Fruit fly (Drosophila melanogaster): ENCODE measurements around the gene Papst2.

The Papst2 gene

DNA sequence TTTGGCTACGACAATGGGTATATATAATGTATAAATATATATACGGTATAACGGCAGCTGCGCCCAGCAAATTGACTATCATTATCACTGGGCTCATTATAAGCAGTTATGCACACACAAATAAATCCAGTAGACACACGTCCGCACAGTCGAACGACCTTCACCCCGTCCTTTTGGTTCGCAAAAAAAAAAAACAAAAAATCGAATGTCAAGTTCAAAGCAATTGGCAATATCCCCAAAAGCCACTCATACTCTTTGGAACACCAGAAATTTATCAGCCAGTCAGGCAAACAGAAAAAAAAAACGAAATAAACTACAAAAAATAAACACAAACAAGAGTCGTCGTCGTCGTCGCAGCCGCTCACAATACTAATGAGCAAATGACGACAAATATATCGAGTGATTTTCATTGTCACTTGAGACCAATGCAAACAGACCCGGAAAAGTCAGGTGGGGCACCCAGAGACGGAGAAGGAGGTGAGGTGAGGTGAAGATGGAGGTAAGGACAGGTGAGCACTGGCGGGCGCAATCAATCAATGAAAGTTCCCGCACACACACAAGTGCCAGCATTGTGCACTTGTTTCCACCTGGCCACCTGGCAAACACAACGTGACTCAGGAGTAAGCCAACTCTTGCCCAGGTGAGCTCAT, 37.7 kb upstream of the Papst2 start (continued):
- TF ChIP-seq gt (GFP tag; IDR thresholded peaks at IDR 0.05): no peak
- no peak for TF ChIP-seq Elba2 (GFP tag; optimal IDR thresholded peaks at IDR 0.05)
- peak; percentile 63 for TF ChIP-seq CG8281 (tag; optimal IDR thresholded peaks at IDR 0.05)
- peak; percentile 25; the same call in 1 of the 3 replicates for TF ChIP-seq z (GFP tag; IDR thresholded peaks at IDR 0.05)
- no peak for TF ChIP-seq CG15073 (GFP tag; optimal IDR thresholded peaks at IDR 0.05)
- no peak for TF ChIP-seq NC2β (GFP tag; optimal IDR thresholded peaks at IDR 0.05)
- TF ChIP-seq Antp (GFP tag; optimal IDR thresholded peaks at IDR 0.05): no peak
- no peak for TF ChIP-seq Bdp1 (GFP tag; optimal IDR thresholded peaks at IDR 0.05)
- no peak for TF ChIP-seq kay (GFP tag; optimal IDR thresholded peaks at IDR 0.05)
- no peak for TF ChIP-seq CG10321 (GFP tag; IDR thresholded peaks at IDR 0.05)
- TF ChIP-seq rib (GFP tag; IDR thresholded peaks at IDR 0.05): no peak; the same call in 1 of the 2 replicates
- TF ChIP-seq hth (optimal IDR thresholded peaks at IDR 0.05): no peak
- no peak for TF ChIP-seq CG3995 (GFP tag; optimal IDR thresholded peaks at IDR 0.05)
- peak; percentile 32; the same call in 1 of the 2 replicates for TF ChIP-seq lmd (GFP tag; IDR thresholded peaks at IDR 0.05)
- TF ChIP-seq en (GFP tag; optimal IDR thresholded peaks at IDR 0.05): peak; percentile 30
- no peak for TF ChIP-seq tna (GFP tag; IDR thresholded peaks at IDR 0.05; ENCODE audit: partially characterized antibody)
- TF ChIP-seq CG7786 (GFP tag; optimal IDR thresholded peaks at IDR 0.05): no peak
- no peak for TF ChIP-seq CG4424 (GFP tag; optimal IDR thresholded peaks at IDR 0.05)
- TF ChIP-seq Abd-B (GFP tag; optimal IDR thresholded peaks at IDR 0.05): no peak
- no peak for TF ChIP-seq Nf-YB (GFP tag; optimal IDR thresholded peaks at IDR 0.05)
- no peak for TF ChIP-seq cwo (GFP tag; optimal IDR thresholded peaks at IDR 0.05)
- no peak for TF ChIP-seq NK7.1 (GFP tag; optimal IDR thresholded peaks at IDR 0.05)
- TF ChIP-seq H2.0 (GFP tag; IDR thresholded peaks at IDR 0.05): peak; percentile 21; the same call in 1 of the 2 replicates
- no peak for TF ChIP-seq CG5953 (GFP tag; IDR thresholded peaks at IDR 0.05)
- no peak for TF ChIP-seq HmgZ (tag; optimal IDR thresholded peaks at IDR 0.05)
- no peak for TF ChIP-seq caup (GFP tag; optimal IDR thresholded peaks at IDR 0.05; ENCODE audit: severe bottlenecking)
- TF ChIP-seq insv (GFP tag; optimal IDR thresholded peaks at IDR 0.05): no peak
- TF ChIP-seq Med (GFP tag): peak; percentile 54
- no peak for TF ChIP-seq CG12299 (tag; optimal IDR thresholded peaks at IDR 0.05)
- no peak for TF ChIP-seq zen (tag; optimal IDR thresholded peaks at IDR 0.05)
- no peak for TF ChIP-seq lola (GFP tag; optimal IDR thresholded peaks at IDR 0.05)
- TF ChIP-seq Ssrp (tag; optimal IDR thresholded peaks at IDR 0.05): no peak

DNA sequence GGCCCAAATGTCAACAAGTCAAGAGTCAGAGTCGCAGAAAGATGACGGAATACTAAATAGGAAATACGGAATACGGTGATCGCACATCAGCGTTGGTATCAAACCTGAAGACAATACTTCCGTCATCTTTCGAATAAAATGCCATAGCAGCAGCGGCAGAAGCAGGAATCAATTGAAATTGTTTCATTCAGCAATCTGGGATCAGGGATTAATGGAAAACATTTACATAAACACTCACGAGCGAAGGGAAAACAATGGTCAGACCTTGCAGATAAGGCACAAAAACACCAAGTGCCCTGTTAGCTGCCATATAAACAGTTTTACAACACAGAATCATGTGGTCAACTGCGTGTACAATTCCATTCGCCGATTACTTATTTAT, 37.2 kb upstream of the Papst2 start:
- TF ChIP-seq Ets65A (GFP tag): no peak
- no peak for TF ChIP-seq chn (GFP tag; optimal IDR thresholded peaks at IDR 0.05)
- TF ChIP-seq Rfx (GFP tag; IDR thresholded peaks at IDR 0.05): 0 out of 2 replicates have a peak, but pooled peaks have one; percentile 5
- TF ChIP-seq Pdp1 (GFP tag; optimal IDR thresholded peaks at IDR 0.05): peak in 1 of 2 experiments; percentile 39
- TF ChIP-seq CG6791 (GFP tag; IDR thresholded peaks at IDR 0.05; ENCODE audit: partially characterized antibody): no peak
- TF ChIP-seq Doc2 (GFP tag; IDR thresholded peaks at IDR 0.05): no peak
- no peak for TF ChIP-seq cas (GFP tag; IDR thresholded peaks at IDR 0.05)
- TF ChIP-seq sug (tag; optimal IDR thresholded peaks at IDR 0.05): peak; percentile 11
- no peak for TF ChIP-seq CG2199 (GFP tag; IDR thresholded peaks at IDR 0.05)
- no peak for TF ChIP-seq CG8388 (GFP tag; optimal IDR thresholded peaks at IDR 0.05)
- TF ChIP-seq zen (tag; optimal IDR thresholded peaks at IDR 0.05): no peak
- no peak for TF ChIP-seq CG10543 (GFP tag; optimal IDR thresholded peaks at IDR 0.05)
- no peak for TF ChIP-seq CG7271 (tag; optimal IDR thresholded peaks at IDR 0.05)
- TF ChIP-seq CG34376 (GFP tag; optimal IDR thresholded peaks at IDR 0.05): peak; percentile 65
- TF ChIP-seq stwl (tag; optimal IDR thresholded peaks at IDR 0.05): peak; percentile 4
- TF ChIP-seq ewg (GFP tag; optimal IDR thresholded peaks at IDR 0.05): no peak
- no peak for TF ChIP-seq tap (tag; optimal IDR thresholded peaks at IDR 0.05)
- no peak for TF ChIP-seq CG15514 (GFP tag; optimal IDR thresholded peaks at IDR 0.05)

Data from whole organism, embryonic.